Worm (Caenorhabditis elegans): Measurements from ENCODE around the gene lgc-56.

The lgc-56 gene

DNA sequence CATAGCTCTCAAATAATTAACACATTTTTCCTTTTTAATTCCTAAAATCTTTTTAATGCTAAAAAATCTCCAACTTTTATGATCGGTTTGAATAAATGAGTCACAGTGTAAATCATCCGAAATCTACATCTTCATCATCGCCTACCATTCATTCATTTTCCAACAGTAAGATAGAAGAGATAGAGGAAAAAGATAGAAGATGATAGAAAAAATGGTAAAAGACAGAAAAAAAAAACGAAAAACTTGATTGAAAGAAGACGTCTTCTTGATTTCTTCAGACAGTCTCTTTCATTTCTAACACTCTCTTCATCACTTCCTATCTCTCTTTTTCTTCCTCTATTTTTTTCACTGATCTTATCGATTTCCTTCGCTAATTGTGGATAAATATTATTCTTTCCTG, 27.0 kb upstream of the lgc-56 start:
- TF ChIP-seq ceh-2 (tag; optimal IDR thresholded peaks at IDR 0.05) (no peak), eyg-1 (tag; optimal IDR thresholded peaks at IDR 0.05) (no peak), fkh-10 (GFP tag; optimal IDR thresholded peaks at IDR 0.05) (no peak), zip-5 (tag; optimal IDR thresholded peaks at IDR 0.05) (no peak)

DNA sequence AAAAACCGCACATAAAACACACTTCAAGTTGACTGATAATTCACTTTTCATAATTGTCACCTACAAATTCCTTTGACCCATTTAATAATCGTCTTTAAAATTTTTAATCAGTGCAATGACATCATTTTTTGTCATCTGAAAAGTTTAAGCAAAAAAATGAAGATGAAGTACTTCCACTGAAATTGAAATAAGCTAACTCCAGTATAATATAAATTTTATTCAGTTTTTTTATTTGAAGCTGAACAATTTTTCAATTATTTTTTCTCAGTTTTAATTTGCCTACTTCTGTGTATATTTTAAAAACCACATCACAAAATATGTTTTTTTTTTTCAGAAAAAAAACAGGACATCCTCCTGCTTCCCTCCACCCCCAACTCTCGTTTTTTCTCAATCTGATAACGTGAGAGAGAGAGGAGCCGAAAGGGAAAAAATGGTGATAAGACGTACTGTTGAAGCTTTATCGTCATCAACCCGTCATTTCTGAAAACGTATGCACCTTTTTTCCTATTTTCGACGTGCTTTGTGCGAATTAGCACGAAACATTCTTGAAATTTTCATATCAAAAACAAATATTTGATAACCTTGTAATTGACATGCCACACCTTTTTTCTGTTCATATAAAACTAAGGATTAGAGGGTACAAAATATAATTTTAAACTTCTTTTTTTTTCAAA, 26.3 kb upstream of the lgc-56 start, which contains the start of the genes C04G6.11 and mpk-2:
TSS of gene C04G6.11 (minus strand) at position 51 of the 674 bp plus-strand sequence.
TSS of gene mpk-2 (plus strand) at position 335 of the 674 bp plus-strand sequence.
- TF ChIP-seq ceh-31 (tag; optimal IDR thresholded peaks at IDR 0.05) (no peak), elt-2 (tag; optimal IDR thresholded peaks at IDR 0.05) (peak; percentile 70), ceh-48 (tag; optimal IDR thresholded peaks at IDR 0.05) (no peak), che-1 (tag; optimal IDR thresholded peaks at IDR 0.05) (no peak), ceh-14 (tag; optimal IDR thresholded peaks at IDR 0.05) (no peak), lim-6 (tag; optimal IDR thresholded peaks at IDR 0.05) (no peak)

DNA sequence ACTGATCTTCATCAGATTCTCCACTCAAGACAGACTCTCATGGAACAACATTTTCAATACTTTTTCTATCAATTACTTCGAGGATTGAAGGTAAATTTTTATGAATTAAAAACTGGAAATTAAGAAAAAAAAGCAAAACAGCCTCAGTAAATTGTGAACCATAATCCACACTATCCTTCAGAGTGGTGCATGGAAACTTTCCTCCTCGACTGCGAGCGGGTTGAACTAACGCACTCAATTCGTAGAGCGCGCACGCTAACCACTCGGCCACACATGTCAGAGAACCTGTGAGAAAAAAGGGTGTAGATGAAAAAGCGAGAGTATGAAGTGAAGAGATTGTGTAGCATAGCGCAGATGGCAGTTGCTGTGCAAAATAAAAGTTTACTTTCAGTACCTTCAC, 25.2 kb upstream of the lgc-56 start:
- TF ChIP-seq ceh-30 (tag; optimal IDR thresholded peaks at IDR 0.05) (peak; percentile 74), ceh-6 (GFP tag; optimal IDR thresholded peaks at IDR 0.05) (peak; percentile 98), eyg-1 (tag; optimal IDR thresholded peaks at IDR 0.05) (peak; percentile 88), K09A11.1 (tag; optimal IDR thresholded peaks at IDR 0.05; ENCODE audit: insufficient read depth) (peak; percentile 90), pag-3 (tag; optimal IDR thresholded peaks at IDR 0.05; ENCODE audit: borderline replicate concordance) (peak; percentile 68), ztf-16 (tag; optimal IDR thresholded peaks at IDR 0.05) (peak; percentile 96), ceh-18 (tag; optimal IDR thresholded peaks at IDR 0.05) (peak; percentile 90), sox-2 (GFP tag; IDR thresholded peaks at IDR 0.05) (peak; percentile 97), dve-1 (tag; optimal IDR thresholded peaks at IDR 0.05) (peak; percentile 93), ceh-19 (GFP tag; optimal IDR thresholded peaks at IDR 0.05) (peak; percentile 97), pha-4 (tag; optimal IDR thresholded peaks at IDR 0.05) (no peak), tbx-7 (tag; optimal IDR thresholded peaks at IDR 0.05) (peak; percentile 75), elt-4 (tag; optimal IDR thresholded peaks at IDR 0.05) (peak; percentile 93), npax-4 (tag; optimal IDR thresholded peaks at IDR 0.05) (peak; percentile 92), ceh-48 (tag; optimal IDR thresholded peaks at IDR 0.05) (peak; percentile 89), syd-9 (tag; optimal IDR thresholded peaks at IDR 0.05) (peak; percentile 96), ama-1 (optimal IDR thresholded peaks at IDR 0.05) (no peak), fkh-10 (GFP tag; optimal IDR thresholded peaks at IDR 0.05) (peak; percentile 79), madf-2 (tag; optimal IDR thresholded peaks at IDR 0.05) (peak; percentile 96), unc-55 (GFP tag; optimal IDR thresholded peaks at IDR 0.05) (no peak), pros-1 (tag; optimal IDR thresholded peaks at IDR 0.05) (peak; percentile 41), ets-4 (tag; optimal IDR thresholded peaks at IDR 0.05) (peak; percentile 51), lim-6 (tag; optimal IDR thresholded peaks at IDR 0.05) (peak; percentile 94), hlh-8 (tag; optimal IDR thresholded peaks at IDR 0.05) (peak; percentile 95), ceh-14 (tag; optimal IDR thresholded peaks at IDR 0.05) (peak; percentile 94), hlh-30 (tag; optimal IDR thresholded peaks at IDR 0.05; ENCODE audit: insufficient read depth) (peak; percentile 75), ceh-45 (GFP tag; IDR thresholded peaks at IDR 0.05) (peak; percentile 92), tbx-2 (tag; optimal IDR thresholded peaks at IDR 0.05) (peak; percentile 92), ceh-34 (tag; optimal IDR thresholded peaks at IDR 0.05) (peak; percentile 95), rnt-1 (tag; optimal IDR thresholded peaks at IDR 0.05) (peak; percentile 88), hlh-13 (GFP tag; optimal IDR thresholded peaks at IDR 0.05) (peak; percentile 95), ref-2 (tag; optimal IDR thresholded peaks at IDR 0.05) (peak; percentile 93), che-1 (tag; optimal IDR thresholded peaks at IDR 0.05) (peak; percentile 96), sox-4 (tag; optimal IDR thresholded peaks at IDR 0.05) (peak; percentile 98), unc-42 (tag; optimal IDR thresholded peaks at IDR 0.05) (peak; percentile 66), C38D4.7 (GFP tag; optimal IDR thresholded peaks at IDR 0.05) (peak; percentile 96), zip-5 (tag; optimal IDR thresholded peaks at IDR 0.05) (peak; percentile 79), ahr-1 (tag; optimal IDR thresholded peaks at IDR 0.05) (peak; percentile 90), nhr-232 (tag; optimal IDR thresholded peaks at IDR 0.05) (peak; percentile 97), C08G9.2 (tag; optimal IDR thresholded peaks at IDR 0.05) (peak; percentile 88), elt-2 (tag; optimal IDR thresholded peaks at IDR 0.05) (peak; percentile 100), T23F11.4 (GFP tag; optimal IDR thresholded peaks at IDR 0.05) (peak; percentile 98), odd-2 (tag; optimal IDR thresholded peaks at IDR 0.05) (peak; percentile 72), ttx-3 (tag; optimal IDR thresholded peaks at IDR 0.05) (peak; percentile 94)

Data from whole organism, late embryonic.